Worm (Caenorhabditis elegans) whole organism, L3 larva: ENCODE data around the gene T28A11.13.

Experiments used
- R02D3.7 ChIP-seq: fragments of 150-350 bp; optimal IDR thresholded peaks from 2 replicates; lab custom pipeline; 2014; ENCODE audit warnings: missing biosample characterization, missing genetic modification characterization
- ZK546.5 ChIP-seq: sonication (generic microtip); optimal IDR thresholded peaks from 2 replicates; lab custom pipeline; 2017; ENCODE audit warnings: missing biosample characterization, missing genetic modification characterization
- aly-2 ChIP-seq: fragments of 150-350 bp; optimal IDR thresholded peaks from 2 replicates; lab custom pipeline; 2014; ENCODE audit warnings: missing biosample characterization, missing genetic modification characterization
- ceh-16 ChIP-seq: sonication (generic microtip); optimal IDR thresholded peaks from 2 replicates; lab custom pipeline; 2017; ENCODE audit warnings: missing biosample characterization, missing genetic modification characterization
- ceh-82 ChIP-seq: fragments of 150-350 bp; optimal IDR thresholded peaks from 2 replicates; lab custom pipeline; 2014; ENCODE audit warnings: missing biosample characterization, missing genetic modification characterization
- ceh-9 ChIP-seq: sonication (generic microtip); optimal IDR thresholded peaks from 2 replicates; lab custom pipeline; 2018; ENCODE audit warnings: missing biosample characterization, missing genetic modification characterization
- daf-12 ChIP-seq: fragments of 150-350 bp; optimal IDR thresholded peaks from 2 replicates; lab custom pipeline; 2014; ENCODE audit warnings: missing biosample characterization, missing genetic modification reagents, missing genetic modification characterization
- egl-27 ChIP-seq: sonication (generic microtip); optimal IDR thresholded peaks from 4 replicates; lab custom pipeline; 2017; ENCODE audit warnings: missing biosample characterization, missing genetic modification reagents, missing genetic modification characterization
- egl-5 ChIP-seq: fragments of 150-350 bp; optimal IDR thresholded peaks from 2 replicates; lab custom pipeline; 2017; ENCODE audit warnings: missing biosample characterization, missing genetic modification reagents, missing genetic modification characterization, inconsistent platforms
- elt-2 ChIP-seq: sonication (generic microtip); optimal IDR thresholded peaks from 2 replicates; lab custom pipeline; 2016; ENCODE audit warnings: missing genetic modification reagents, mild to moderate bottlenecking, missing genetic modification characterization, missing compliant biosample characterization
- elt-3 ChIP-seq, 3 experiments: fragments of 150-350 bp in 1 of 3; sonication (generic microtip) in 2 of 3; optimal IDR thresholded peaks; 2 replicates in 2 of 3; 4 replicates in 1 of 3; lab custom pipeline; 2014 to 2017; ENCODE audit warnings: missing biosample characterization in 3 of 3, missing genetic modification characterization in 3 of 3
- fkh-10 ChIP-seq: sonication (generic microtip); optimal IDR thresholded peaks from 2 replicates; lab custom pipeline; 2017; ENCODE audit warnings: missing biosample characterization, missing genetic modification reagents, missing genetic modification characterization
- fos-1 ChIP-seq: fragments of 150-350 bp; optimal IDR thresholded peaks from 2 replicates; lab custom pipeline; 2014; ENCODE audit warnings: missing biosample characterization, missing genetic modification characterization
- jun-1 ChIP-seq: fragments of 150-350 bp; optimal IDR thresholded peaks from 2 replicates; lab custom pipeline; 2014; ENCODE audit warnings: missing biosample characterization, missing genetic modification reagents, missing genetic modification characterization
- lin-39 ChIP-seq: fragments of 150-350 bp; optimal IDR thresholded peaks from 2 replicates; lab custom pipeline; 2018; ENCODE audit warnings: missing biosample characterization, missing genetic modification reagents, missing genetic modification characterization
- mdl-1 ChIP-seq: fragments of 150-350 bp; optimal IDR thresholded peaks from 2 replicates; lab custom pipeline; 2014; ENCODE audit warnings: missing biosample characterization, missing genetic modification characterization
- mml-1 ChIP-seq: fragments of 150-350 bp; sonication (generic microtip); optimal IDR thresholded peaks from 3 replicates; lab custom pipeline; 2014; ENCODE audit warnings: missing biosample characterization, missing genetic modification characterization
- nfya-1 ChIP-seq: sonication (generic microtip); optimal IDR thresholded peaks from 2 replicates; lab custom pipeline; 2017; ENCODE audit warnings: missing genetic modification characterization, mild to moderate bottlenecking, missing compliant biosample characterization, antibody characterized with exemption, moderate library complexity; ENCODE audit not compliant: insufficient read depth
- nhr-11 ChIP-seq: fragments of 150-350 bp; optimal IDR thresholded peaks from 2 replicates; lab custom pipeline; 2014; ENCODE audit warnings: missing biosample characterization, missing genetic modification characterization
- nhr-12 ChIP-seq: fragments of 150-350 bp; optimal IDR thresholded peaks from 2 replicates; lab custom pipeline; 2014; ENCODE audit warnings: missing biosample characterization, missing genetic modification characterization
- nhr-237 ChIP-seq: fragments of 150-350 bp; optimal IDR thresholded peaks from 2 replicates; lab custom pipeline; 2014; ENCODE audit warnings: missing biosample characterization, missing genetic modification characterization
- nhr-25 ChIP-seq: sonication (generic microtip); optimal IDR thresholded peaks from 2 replicates; lab custom pipeline; 2017; ENCODE audit warnings: missing biosample characterization, missing genetic modification characterization
- nhr-43 ChIP-seq: sonication (generic microtip); optimal IDR thresholded peaks from 2 replicates; lab custom pipeline; 2016; ENCODE audit warnings: mild to moderate bottlenecking, missing genetic modification characterization, missing compliant biosample characterization; ENCODE audit not compliant: poor library complexity, severe bottlenecking
- nhr-67 ChIP-seq: fragments of 150-350 bp; optimal IDR thresholded peaks from 2 replicates; lab custom pipeline; 2014; ENCODE audit warnings: missing biosample characterization, missing genetic modification characterization
- nhr-76 ChIP-seq: fragments of 150-350 bp; sonication (generic microtip); optimal IDR thresholded peaks from 5 replicates; lab custom pipeline; 2014; ENCODE audit warnings: missing biosample characterization, missing genetic modification characterization
- nhr-77 ChIP-seq: fragments of 150-350 bp; optimal IDR thresholded peaks from 2 replicates; lab custom pipeline; 2014; ENCODE audit warnings: missing biosample characterization, missing genetic modification characterization
- pha-4 ChIP-seq: fragments of 150-350 bp; optimal IDR thresholded peaks from 2 replicates; lab custom pipeline; 2014; ENCODE audit warnings: missing biosample characterization, missing genetic modification reagents, missing genetic modification characterization
- pqm-1 ChIP-seq: fragments of 150-350 bp; optimal IDR thresholded peaks from 2 replicates; lab custom pipeline; 2017; ENCODE audit warnings: missing biosample characterization, missing genetic modification characterization, inconsistent platforms
- sea-2 ChIP-seq: fragments of 150-350 bp; sonication (generic microtip); optimal IDR thresholded peaks from 4 replicates; lab custom pipeline; 2014; ENCODE audit warnings: missing biosample characterization, missing genetic modification reagents, missing genetic modification characterization
- skn-1 ChIP-seq: fragments of 150-350 bp; optimal IDR thresholded peaks from 2 replicates; lab custom pipeline; 2014; ENCODE audit warnings: missing biosample characterization, missing genetic modification characterization
- tbx-2 ChIP-seq: sonication (generic microtip); optimal IDR thresholded peaks from 2 replicates; lab custom pipeline; 2016; ENCODE audit warnings: mild to moderate bottlenecking, missing genetic modification characterization, missing compliant biosample characterization
- unc-62 ChIP-seq: fragments of 150-350 bp; sonication (generic microtip); optimal IDR thresholded peaks from 4 replicates; lab custom pipeline; 2014; ENCODE audit warnings: missing biosample characterization, missing genetic modification reagents, missing genetic modification characterization
- ztf-11 ChIP-seq: fragments of 150-350 bp; optimal IDR thresholded peaks from 2 replicates; lab custom pipeline; 2014; ENCODE audit warnings: missing biosample characterization, missing genetic modification characterization
- ztf-4 ChIP-seq: fragments of 150-350 bp; optimal IDR thresholded peaks from 2 replicates; lab custom pipeline; 2014; ENCODE audit warnings: missing biosample characterization, missing genetic modification characterization

T28A11.13 gene

ce11 chrV:3288134-3288533 is 38.1 kb upstream of the T28A11.13 start:
- no peak for TF ChIP-seq pha-4
- no peak for TF ChIP-seq R02D3.7 (tag; lab: Kevin White, UChicago)
- no peak for TF ChIP-seq ztf-4 (tag; lab: Kevin White, UChicago)
- no peak for TF ChIP-seq mdl-1 (tag; lab: Kevin White, UChicago)
- no peak for TF ChIP-seq aly-2 (tag; lab: Kevin White, UChicago)
- no peak for TF ChIP-seq fkh-10 (GFP tag; lab: Kevin White, UChicago)
- TF ChIP-seq elt-3 (tag; optimal IDR thresholded peaks at IDR 0.05; lab: Kevin White, UChicago), result no peak
- TF ChIP-seq pqm-1 (tag; lab: Kevin White, UChicago), result no peak
- TF ChIP-seq sea-2 (GFP tag; lab: Kevin White, UChicago), result no peak
- TF ChIP-seq nhr-76 (tag; lab: Kevin White, UChicago), result no peak
- TF ChIP-seq ZK546.5 (tag; lab: Kevin White, UChicago), result no peak
- no peak for TF ChIP-seq egl-5 (tag; lab: Kevin White, UChicago)
- no peak for TF ChIP-seq jun-1 (tag; lab: Kevin White, UChicago)
- TF ChIP-seq nhr-11 (tag; lab: Kevin White, UChicago), result no peak
- no peak for TF ChIP-seq fos-1
- no peak for TF ChIP-seq ceh-16 (tag; lab: Kevin White, UChicago)
- no peak for TF ChIP-seq nhr-237

ce11 chrV:3287330-3287729 is 37.3 kb upstream of the T28A11.13 start, which contains the start of gene F35F10.7:
Gene F35F10.7, minus strand, starts transcription at chrV:3287430.
- TF ChIP-seq nhr-67 (tag; lab: Kevin White, UChicago) (no peak), elt-2 (tag; lab: Kevin White, UChicago) (no peak), nhr-76 (tag; lab: Kevin White, UChicago) (no peak), egl-27 (no peak), ceh-9 (no peak), nhr-43 (no peak), lin-39 (tag; lab: Kevin White, UChicago) (no peak), elt-3 (tag; optimal IDR thresholded peaks at IDR 0.05; lab: Kevin White, UChicago) (no peak)

ce11 chrV:3284629-3285028 is 34.6 kb upstream of the T28A11.13 start, which contains the start of gene F35F10.5:
Gene F35F10.5, plus strand, starts transcription at chrV:3284929.
- no peak for TF ChIP-seq pqm-1 (tag; lab: Kevin White, UChicago)
- no peak for TF ChIP-seq nhr-25 (tag; lab: Kevin White, UChicago)
- no peak for TF ChIP-seq nhr-76 (tag; lab: Kevin White, UChicago)
- no peak for TF ChIP-seq unc-62 (GFP tag; lab: Kevin White, UChicago)
- TF ChIP-seq nfya-1 (tag; lab: Kevin White, UChicago), result no peak
- no peak for TF ChIP-seq ceh-9

- TF ChIP-seq unc-62 (GFP tag; lab: Kevin White, UChicago) (no peak), nhr-237 (no peak), nhr-76 (tag; lab: Kevin White, UChicago) (no peak), pha-4 (no peak), nhr-11 (tag; lab: Kevin White, UChicago) (no peak), jun-1 (tag; lab: Kevin White, UChicago) (no peak), ztf-11 (tag; lab: Kevin White, UChicago) (no peak), nfya-1 (tag; lab: Kevin White, UChicago) (no peak), ceh-82 (no peak), elt-2 (tag; lab: Kevin White, UChicago) (no peak), daf-12 (tag; lab: Kevin White, UChicago) (no peak), skn-1 (no peak), fos-1 (no peak), nhr-77 (tag; lab: Kevin White, UChicago) (no peak)
Observed at ce11 chrV:3282957-3283356, 32.9 kb upstream of the T28A11.13 start, which contains the start of gene str-64. Gene str-64, plus strand, starts transcription at chrV:3283257.

- no peak for TF ChIP-seq fkh-10 (GFP tag; lab: Kevin White, UChicago)
- TF ChIP-seq nhr-11 (tag; lab: Kevin White, UChicago), result no peak
- no peak for TF ChIP-seq tbx-2 (tag; lab: Kevin White, UChicago)
- TF ChIP-seq nhr-12, result no peak
- no peak for TF ChIP-seq mml-1 (tag; lab: Kevin White, UChicago)
Observed at ce11 chrV:3281523-3281922, 31.5 kb upstream of the T28A11.13 start, which contains the start of gene T28A11.25. Gene T28A11.25, plus strand, starts transcription at chrV:3281823.
